Worm (Caenorhabditis elegans) whole organism, late embryonic: Measurements from ENCODE around the gene cdf-1.

Experiments used
- F13H6.1 ChIP-seq: sonication (generic microtip); optimal IDR thresholded peaks from 2 replicates; lab custom pipeline; 2016; ENCODE audit warnings: missing genetic modification characterization, missing compliant biosample characterization
- ama-1 ChIP-seq: fragments of 150-350 bp; optimal IDR thresholded peaks from 2 replicates; lab custom pipeline; 2014
- fkh-10 ChIP-seq: fragments of 150-350 bp; optimal IDR thresholded peaks from 2 replicates; lab custom pipeline; 2014; ENCODE audit warnings: missing biosample characterization, missing genetic modification reagents, missing genetic modification characterization
- hlh-8 ChIP-seq: sonication (generic microtip); optimal IDR thresholded peaks from 2 replicates; lab custom pipeline; 2016; ENCODE audit warnings: missing genotype, missing genetic modification characterization, missing compliant biosample characterization
- nhr-11 ChIP-seq: fragments of 150-350 bp; optimal IDR thresholded peaks from 2 replicates; lab custom pipeline; 2014; ENCODE audit warnings: missing biosample characterization, missing genetic modification characterization
- pag-3 ChIP-seq: sonication (generic microtip); optimal IDR thresholded peaks from 2 replicates; lab custom pipeline; 2016; ENCODE audit warnings: missing compliant biosample characterization, missing genetic modification characterization, borderline replicate concordance
- rnt-1 ChIP-seq: sonication (generic microtip); optimal IDR thresholded peaks from 2 replicates; lab custom pipeline; 2016; ENCODE audit warnings: missing genetic modification characterization, missing compliant biosample characterization
- ttx-3 ChIP-seq: sonication (generic microtip); optimal IDR thresholded peaks from 2 replicates; lab custom pipeline; 2016; ENCODE audit warnings: missing genetic modification reagents, missing genetic modification characterization, missing compliant biosample characterization
- unc-86 ChIP-seq: sonication (generic microtip); optimal IDR thresholded peaks from 2 replicates; lab custom pipeline; 2016; ENCODE audit warnings: missing genetic modification characterization, missing compliant biosample characterization

DNA sequence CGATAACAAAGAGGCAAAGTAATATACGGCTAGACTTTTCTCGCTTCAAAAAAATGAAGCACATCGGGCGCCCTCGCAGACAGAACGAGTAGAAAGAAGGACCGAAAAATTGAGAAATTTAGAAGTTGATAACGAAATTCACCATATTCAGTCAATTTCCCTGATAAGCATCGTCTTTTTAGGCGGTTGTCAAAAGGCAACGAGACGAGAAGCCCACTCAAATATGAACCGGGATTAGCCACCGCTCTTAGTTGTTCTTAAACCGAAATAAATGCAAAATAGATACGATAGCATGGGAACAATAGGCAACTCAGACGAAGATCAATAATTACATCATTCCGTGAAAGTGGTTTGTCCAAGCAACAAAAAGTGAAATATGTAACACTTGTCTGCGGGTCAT is 1.8 kb downstream of the cdf-1 start:
- TF ChIP-seq nhr-11 (tag; lab: Kevin White, UChicago) (no peak), ama-1 (no peak), rnt-1 (tag; lab: Kevin White, UChicago) (no peak), fkh-10 (no peak), unc-86 (no peak), F13H6.1 (tag; lab: Kevin White, UChicago) (no peak), ttx-3 (no peak), hlh-8 (tag; lab: Kevin White, UChicago) (no peak), pag-3 (tag; lab: Kevin White, UChicago) (no peak)
